Worm (Caenorhabditis elegans) whole organism, young adult: ENCODE results near the gene R02F11.1.
A peak's percentile ranks its signal among the peaks of the same experiment; 100 is the strongest.

Source experiments
- B0019.2 ChIP-seq: fragments of 200-800 bp; sonication (Bioruptor generic); conservative IDR thresholded peaks from 2 replicates; pipeline ENCODE4 v1.3.6; 2022; ENCODE audit warnings: missing genetic modification reagents, missing genetic modification characterization, missing compliant biosample characterization
- B0336.3 ChIP-seq: fragments of 200-800 bp; sonication (Bioruptor generic); IDR thresholded peaks from 2 replicates; pipeline ENCODE4 v1.3.6; 2022; ENCODE audit warnings: missing genetic modification characterization, missing compliant biosample characterization
- C17E4.6 ChIP-seq: fragments of 200-800 bp; sonication (Bioruptor generic); IDR thresholded peaks from 2 replicates; pipeline ENCODE4 v1.3.6; 2022; ENCODE audit warnings: missing genetic modification reagents, missing genetic modification characterization, missing compliant biosample characterization
- D2030.7 ChIP-seq: fragments of 200-800 bp; sonication (Bioruptor generic); IDR thresholded peaks from 2 replicates; pipeline ENCODE4 v1.3.6; 2022; ENCODE audit warnings: missing genetic modification reagents, missing genetic modification characterization, missing compliant biosample characterization
- F23B12.7 ChIP-seq: sonication (generic microtip); optimal IDR thresholded peaks from 2 replicates; lab custom pipeline; 2017; ENCODE audit warnings: missing genetic modification characterization, mild to moderate bottlenecking, missing compliant biosample characterization, antibody characterized with exemption, moderate library complexity; ENCODE audit not compliant: insufficient read depth
- F33H1.4 ChIP-seq: fragments of 200-800 bp; sonication (Bioruptor generic); IDR thresholded peaks from 2 replicates; pipeline ENCODE4 v1.3.6; 2022; ENCODE audit warnings: missing genetic modification reagents, missing genetic modification characterization, missing compliant biosample characterization
- F55B11.4 ChIP-seq: sonication (generic microtip); optimal IDR thresholded peaks from 2 replicates; lab custom pipeline; 2016; ENCODE audit warnings: missing compliant biosample characterization, missing genetic modification characterization, borderline replicate concordance; ENCODE audit not compliant: insufficient read depth
- F57A8.1 ChIP-seq: fragments of 200-800 bp; sonication (Bioruptor generic); optimal IDR thresholded peaks from 2 replicates; lab custom pipeline; 2018; ENCODE audit warnings: mild to moderate bottlenecking, missing genetic modification characterization, moderate library complexity, missing compliant biosample characterization
- K11D2.4 ChIP-seq: fragments of 200-800 bp; sonication (Bioruptor generic); IDR thresholded peaks from 2 replicates; pipeline ENCODE4 v1.3.6; 2022; ENCODE audit warnings: missing genetic modification reagents, missing genetic modification characterization, missing compliant biosample characterization
- T07F8.4 ChIP-seq: sonication (generic microtip); optimal IDR thresholded peaks from 2 replicates; lab custom pipeline; 2016; ENCODE audit warnings: mild to moderate bottlenecking, missing genetic modification characterization, moderate library complexity, missing compliant biosample characterization
- T26A5.8 ChIP-seq: sonication (generic microtip); optimal IDR thresholded peaks from 2 replicates; lab custom pipeline; 2016; ENCODE audit warnings: missing genetic modification characterization, missing compliant biosample characterization
- Y79H2A.3 ChIP-seq: fragments of 200-800 bp; sonication (Bioruptor generic); conservative IDR thresholded peaks from 2 replicates; pipeline ENCODE4 v1.3.6; 2022; ENCODE audit warnings: missing genetic modification reagents, missing genetic modification characterization, missing compliant biosample characterization
- ZK185.1 ChIP-seq: sonication (generic microtip); optimal IDR thresholded peaks from 2 replicates; lab custom pipeline; 2016; ENCODE audit warnings: mild to moderate bottlenecking, missing genetic modification characterization, missing compliant biosample characterization; ENCODE audit not compliant: poor library complexity, severe bottlenecking
- ama-1 ChIP-seq, 3 experiments: fragments of 150-350 bp in 1 of 3; sonication (generic microtip) in 2 of 3; optimal IDR thresholded peaks; 2 replicates each; lab custom pipeline; 2014 to 2018; ENCODE audit warnings: missing biosample characterization in 2 of 3, missing genetic modification characterization in 2 of 3, missing genetic modification reagents in 2 of 3
- aptf-2 ChIP-seq: fragments of 200-800 bp; sonication (Bioruptor generic); conservative IDR thresholded peaks from 2 replicates; pipeline ENCODE4 v1.3.6; 2022; ENCODE audit warnings: missing genetic modification reagents, missing genetic modification characterization, missing compliant biosample characterization
- attf-6 ChIP-seq: fragments of 200-800 bp; sonication (Bioruptor generic); IDR thresholded peaks from 2 replicates; pipeline ENCODE4 v1.3.6; 2022; ENCODE audit warnings: missing genetic modification reagents, missing genetic modification characterization, missing compliant biosample characterization
- bed-2 ChIP-seq: fragments of 200-800 bp; sonication (Bioruptor generic); IDR thresholded peaks from 2 replicates; pipeline ENCODE4 v1.3.6; 2022; ENCODE audit warnings: missing genetic modification reagents, missing genetic modification characterization, missing compliant biosample characterization
- dpff-1 ChIP-seq: sonication (generic microtip); optimal IDR thresholded peaks from 2 replicates; lab custom pipeline; 2017; ENCODE audit warnings: mild to moderate bottlenecking, missing genetic modification characterization, missing compliant biosample characterization
- efl-1 ChIP-seq: fragments of 150-350 bp; optimal IDR thresholded peaks from 2 replicates; lab custom pipeline; 2014; ENCODE audit warnings: missing biosample characterization, missing genetic modification reagents, missing genetic modification characterization
- egl-18 ChIP-seq: fragments of 200-800 bp; sonication (Bioruptor generic); IDR thresholded peaks from 2 replicates; pipeline ENCODE4 v1.3.6; 2022; ENCODE audit warnings: missing genetic modification reagents, missing genetic modification characterization, missing compliant biosample characterization
- egrh-3 ChIP-seq: fragments of 200-800 bp; sonication (Bioruptor generic); IDR thresholded peaks from 2 replicates; pipeline ENCODE4 v1.3.6; 2022; ENCODE audit warnings: missing genetic modification reagents, missing genetic modification characterization, missing compliant biosample characterization
- ekl-4 ChIP-seq: fragments of 200-800 bp; sonication (Bioruptor generic); IDR thresholded peaks from 2 replicates; pipeline ENCODE4 v1.3.6; 2022; ENCODE audit warnings: missing genetic modification reagents, missing genetic modification characterization, missing compliant biosample characterization
- ets-4 ChIP-seq: fragments of 200-800 bp; sonication (Bioruptor generic); optimal IDR thresholded peaks from 2 replicates; lab custom pipeline; 2018; ENCODE audit warnings: mild to moderate bottlenecking, missing genetic modification characterization, missing compliant biosample characterization
- gei-17 ChIP-seq: fragments of 200-800 bp; sonication (Bioruptor generic); optimal IDR thresholded peaks from 2 replicates; lab custom pipeline; 2018; ENCODE audit warnings: mild to moderate bottlenecking, missing genetic modification characterization, missing compliant biosample characterization
- him-1 ChIP-seq: sonication (generic microtip); optimal IDR thresholded peaks from 2 replicates; lab custom pipeline; 2016; ENCODE audit warnings: missing genotype, missing genetic modification reagents, missing genetic modification characterization, missing compliant biosample characterization
- hlh-12 ChIP-seq: sonication (generic microtip); optimal IDR thresholded peaks from 2 replicates; lab custom pipeline; 2016; ENCODE audit warnings: missing genetic modification characterization, missing compliant biosample characterization
- hmg-20 ChIP-seq: fragments of 200-800 bp; sonication (Bioruptor generic); IDR thresholded peaks from 2 replicates; pipeline ENCODE4 v1.3.6; 2022; ENCODE audit warnings: missing genetic modification reagents, missing genetic modification characterization, missing compliant biosample characterization
- hrde-1 ChIP-seq: sonication (generic microtip); optimal IDR thresholded peaks from 2 replicates; lab custom pipeline; 2016; ENCODE audit warnings: missing genetic modification characterization, mild to moderate bottlenecking, missing compliant biosample characterization, moderate library complexity, missing genotype, missing genetic modification reagents, borderline replicate concordance
- hsf-1 ChIP-seq: fragments of 200-800 bp; sonication (Bioruptor generic); IDR thresholded peaks from 2 replicates; pipeline ENCODE4 v1.3.6; 2022; ENCODE audit warnings: missing genetic modification reagents, missing genetic modification characterization, missing compliant biosample characterization
- lin-26 ChIP-seq: fragments of 200-800 bp; sonication (Bioruptor generic); IDR thresholded peaks from 2 replicates; pipeline ENCODE4 v1.3.6; 2022; ENCODE audit warnings: missing genetic modification reagents, missing genetic modification characterization, missing compliant biosample characterization
- lir-1 ChIP-seq: fragments of 200-800 bp; sonication (Bioruptor generic); conservative IDR thresholded peaks from 2 replicates; pipeline ENCODE4 v1.3.6; 2022; ENCODE audit warnings: missing genetic modification reagents, missing genetic modification characterization, missing compliant biosample characterization
- lsy-27 ChIP-seq: sonication (generic microtip); optimal IDR thresholded peaks from 2 replicates; lab custom pipeline; 2017; ENCODE audit warnings: missing genetic modification characterization, mild to moderate bottlenecking, missing compliant biosample characterization, antibody characterized with exemption, missing genotype, borderline replicate concordance; ENCODE audit not compliant: insufficient read depth
- madf-6 ChIP-seq: fragments of 200-800 bp; sonication (Bioruptor generic); IDR thresholded peaks from 2 replicates; pipeline ENCODE4 v1.3.6; 2022; ENCODE audit warnings: missing genetic modification reagents, missing genetic modification characterization, missing compliant biosample characterization
- madf-8 ChIP-seq: fragments of 200-800 bp; sonication (Bioruptor generic); conservative IDR thresholded peaks from 2 replicates; pipeline ENCODE4 v1.3.6; 2022; ENCODE audit warnings: missing genetic modification reagents, missing genetic modification characterization, missing compliant biosample characterization
- mcd-1 ChIP-seq: fragments of 200-800 bp; sonication (Bioruptor generic); IDR thresholded peaks from 2 replicates; pipeline ENCODE4 v1.3.6; 2022; ENCODE audit warnings: missing genetic modification reagents, missing genetic modification characterization, missing compliant biosample characterization
- nfya-1 ChIP-seq: sonication (generic microtip); optimal IDR thresholded peaks from 2 replicates; lab custom pipeline; 2017; ENCODE audit warnings: antibody characterized with exemption, missing compliant biosample characterization, missing genetic modification characterization, borderline replicate concordance; ENCODE audit not compliant: insufficient read depth
- nfyb-1 ChIP-seq: fragments of 200-800 bp; sonication (Bioruptor generic); IDR thresholded peaks from 2 replicates; pipeline ENCODE4 v1.3.6; 2022; ENCODE audit warnings: missing genetic modification reagents, missing genetic modification characterization, missing compliant biosample characterization
- nhr-179 ChIP-seq: sonication (generic microtip); optimal IDR thresholded peaks from 2 replicates; lab custom pipeline; 2016; ENCODE audit warnings: mild to moderate bottlenecking, missing genetic modification characterization, missing compliant biosample characterization
- nhr-90 ChIP-seq: sonication (generic microtip); optimal IDR thresholded peaks from 2 replicates; lab custom pipeline; 2016; ENCODE audit warnings: missing genotype, mild to moderate bottlenecking, missing genetic modification characterization, missing compliant biosample characterization
- pha-4 ChIP-seq: fragments of 150-350 bp; sonication (generic microtip); optimal IDR thresholded peaks from 2 replicates; lab custom pipeline; 2014; ENCODE audit warnings: missing biosample characterization, missing genetic modification reagents, missing genetic modification characterization
- sdz-38 ChIP-seq: sonication (generic microtip); optimal IDR thresholded peaks from 2 replicates; lab custom pipeline; 2016; ENCODE audit warnings: missing genotype, missing genetic modification characterization, missing compliant biosample characterization
- snpc-3.4 ChIP-seq: sonication (generic microtip); optimal IDR thresholded peaks from 2 replicates; lab custom pipeline; 2017; ENCODE audit warnings: missing genetic modification characterization, mild to moderate bottlenecking, missing compliant biosample characterization, antibody characterized with exemption, moderate library complexity, missing genotype, missing genetic modification reagents
- tbp1 ChIP-seq: fragments of 200-800 bp; sonication (Bioruptor generic); optimal IDR thresholded peaks from 2 replicates; lab custom pipeline; 2018; ENCODE audit warnings: mild to moderate bottlenecking, missing genetic modification characterization, missing compliant biosample characterization
- xnd-1 ChIP-seq: sonication (generic microtip); optimal IDR thresholded peaks from 2 replicates; lab custom pipeline; 2016; ENCODE audit warnings: missing genotype, missing genetic modification reagents, missing genetic modification characterization, missing compliant biosample characterization
- ztf-18 ChIP-seq: sonication (generic microtip); optimal IDR thresholded peaks from 2 replicates; lab custom pipeline; 2016; ENCODE audit warnings: missing genotype, mild to moderate bottlenecking, missing genetic modification characterization, missing compliant biosample characterization
- ztf-26 ChIP-seq: sonication (generic microtip); optimal IDR thresholded peaks from 2 replicates; lab custom pipeline; 2017; ENCODE audit warnings: missing genetic modification characterization, missing compliant biosample characterization
- ztf-6 ChIP-seq: fragments of 200-800 bp; sonication (Bioruptor generic); IDR thresholded peaks from 2 replicates; pipeline ENCODE4 v1.3.6; 2022; ENCODE audit warnings: missing genetic modification reagents, missing genetic modification characterization, missing compliant biosample characterization

The R02F11.1 gene

ce11 chrV:4755308-4756029 lies 45.4 kb upstream of the R02F11.1 start, which contains the start of gene pgl-3 (continued):
- TF ChIP-seq K11D2.4 (no peak), ztf-26 (tag; lab: Kevin White, UChicago) (no peak), pha-4 (no peak), nfya-1 (no peak), F55B11.4 (tag; lab: Kevin White, UChicago) (no peak), gei-17 (GFP tag; lab: Kevin White, UChicago) (no peak), ztf-6 (GFP tag; lab: Robert Waterston, UW) (no peak), T26A5.8 (tag; lab: Kevin White, UChicago) (no peak), Y79H2A.3 (peak; percentile 99), lsy-27 (tag; lab: Kevin White, UChicago) (no peak), bed-2 (GFP tag; lab: Robert Waterston, UW) (no peak), D2030.7 (peak; percentile 77), B0336.3 (GFP tag; lab: Robert Waterston, UW) (peak; percentile 48; the same call in 1 of the 2 replicates), egl-18 (GFP tag; lab: Robert Waterston, UW) (no peak), attf-6 (peak; percentile 61), ZK185.1 (tag; lab: Kevin White, UChicago) (no peak), ekl-4 (no peak), ama-1 (optimal IDR thresholded peaks at IDR 0.05; lab: Kevin White, UChicago) (no peak), ama-1 (GFP tag; optimal IDR thresholded peaks at IDR 0.05; lab: Kevin White, UChicago) (no peak), efl-1 (GFP tag; lab: Kevin White, UChicago) (peak; percentile 47), ztf-18 (tag; lab: Kevin White, UChicago) (no peak), him-1 (tag; lab: Kevin White, UChicago) (peak; percentile 46), hmg-20 (GFP tag; lab: Robert Waterston, UW) (no peak), hsf-1 (peak; percentile 83), C17E4.6 (GFP tag; lab: Robert Waterston, UW) (peak; percentile 72), ets-4 (no peak), xnd-1 (tag; lab: Kevin White, UChicago) (peak; percentile 42), dpff-1 (tag; lab: Kevin White, UChicago) (no peak), F23B12.7 (tag; lab: Kevin White, UChicago) (no peak), egrh-3 (GFP tag; lab: Robert Waterston, UW) (no peak), snpc-3.4 (no peak), nfyb-1 (GFP tag; lab: Robert Waterston, UW) (0 out of 2 replicates have a peak, but pooled peaks have one; percentile 10), hlh-12 (tag; lab: Kevin White, UChicago) (no peak), F33H1.4 (GFP tag; lab: Robert Waterston, UW) (peak; percentile 72), nhr-90 (tag; lab: Kevin White, UChicago) (no peak), madf-6 (GFP tag; lab: Robert Waterston, UW) (peak; percentile 70), aptf-2 (GFP tag; lab: Robert Waterston, UW) (no peak), mcd-1 (no peak), sdz-38 (no peak), tbp1 (GFP tag; lab: Kevin White, UChicago) (peak; percentile 13), lir-1 (GFP tag; lab: Robert Waterston, UW) (no peak), B0019.2 (0 out of 2 replicates have a peak, but pooled peaks have one; percentile 8), lin-26 (GFP tag; lab: Robert Waterston, UW) (peak; percentile 60; the same call in 1 of the 2 replicates), nhr-179 (no peak), T07F8.4 (tag; lab: Kevin White, UChicago) (no peak), hrde-1 (tag; lab: Kevin White, UChicago) (peak; percentile 88), madf-8 (peak; percentile 45), F57A8.1 (GFP tag; lab: Kevin White, UChicago) (no peak)
